Worm (Caenorhabditis elegans) whole organism, young adult: Measurements from ENCODE around the gene clec-266.

Experiments
- C06A6.2 ChIP-seq: fragments of 200-800 bp; sonication (Bioruptor generic); conservative IDR thresholded peaks from 2 replicates; pipeline ENCODE4 v1.3.6; 2022; ENCODE audit warnings: missing genetic modification characterization, missing compliant biosample characterization
- T07F8.4 ChIP-seq: sonication (generic microtip); optimal IDR thresholded peaks from 2 replicates; lab custom pipeline; 2016; ENCODE audit warnings: mild to moderate bottlenecking, missing genetic modification characterization, moderate library complexity, missing compliant biosample characterization
- ama-1 ChIP-seq, 3 experiments: fragments of 150-350 bp in 1 of 3; sonication (generic microtip) in 2 of 3; optimal IDR thresholded peaks; 2 replicates each; lab custom pipeline; 2014 to 2018; ENCODE audit warnings: missing biosample characterization in 2 of 3, missing genetic modification characterization in 2 of 3, missing genetic modification reagents in 2 of 3
- egl-18 ChIP-seq: fragments of 200-800 bp; sonication (Bioruptor generic); IDR thresholded peaks from 2 replicates; pipeline ENCODE4 v1.3.6; 2022; ENCODE audit warnings: missing genetic modification reagents, missing genetic modification characterization, missing compliant biosample characterization
- nfyb-1 ChIP-seq: fragments of 200-800 bp; sonication (Bioruptor generic); IDR thresholded peaks from 2 replicates; pipeline ENCODE4 v1.3.6; 2022; ENCODE audit warnings: missing genetic modification reagents, missing genetic modification characterization, missing compliant biosample characterization
- nhr-27 ChIP-seq: fragments of 200-800 bp; sonication (Bioruptor generic); optimal IDR thresholded peaks from 2 replicates; lab custom pipeline; 2018; ENCODE audit warnings: mild to moderate bottlenecking, missing genetic modification characterization, moderate library complexity, missing compliant biosample characterization
- nhr-90 ChIP-seq: sonication (generic microtip); optimal IDR thresholded peaks from 2 replicates; lab custom pipeline; 2016; ENCODE audit warnings: missing genotype, mild to moderate bottlenecking, missing genetic modification characterization, missing compliant biosample characterization

DNA sequence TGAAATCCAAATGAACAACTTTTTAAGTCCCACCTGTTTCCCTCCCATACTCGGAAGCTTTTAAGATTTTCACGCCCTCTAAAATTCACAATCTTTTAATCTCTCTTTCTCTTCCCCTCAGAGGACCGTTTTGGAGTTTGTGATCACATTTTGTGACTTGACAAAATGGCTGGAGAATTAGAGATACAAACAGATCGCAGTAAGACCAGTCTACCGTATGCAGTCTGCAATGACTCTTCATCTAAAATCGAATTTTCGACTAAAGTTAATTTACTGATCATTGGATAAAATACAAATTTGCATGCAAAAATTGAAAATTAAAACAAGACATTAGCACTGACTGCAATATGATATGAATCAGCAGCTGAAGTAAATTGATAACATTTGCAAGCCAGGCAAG lies 18.8 kb upstream of the clec-266 start:
- TF ChIP-seq nhr-27 (tag; lab: Kevin White, UChicago) (no peak), nhr-90 (tag; lab: Kevin White, UChicago) (no peak), egl-18 (GFP tag; lab: Robert Waterston, UW) (no peak), C06A6.2 (GFP tag; lab: Robert Waterston, UW) (no peak), T07F8.4 (tag; lab: Kevin White, UChicago) (no peak), ama-1 (optimal IDR thresholded peaks at IDR 0.05; lab: Kevin White, UChicago) (no peak), ama-1 (GFP tag; optimal IDR thresholded peaks at IDR 0.05; lab: Kevin White, UChicago) (no peak), nfyb-1 (GFP tag; lab: Robert Waterston, UW) (no peak)
